Worm (Caenorhabditis elegans): ENCODE results near the gene C56G2.9.

The C56G2.9 gene

DNA sequence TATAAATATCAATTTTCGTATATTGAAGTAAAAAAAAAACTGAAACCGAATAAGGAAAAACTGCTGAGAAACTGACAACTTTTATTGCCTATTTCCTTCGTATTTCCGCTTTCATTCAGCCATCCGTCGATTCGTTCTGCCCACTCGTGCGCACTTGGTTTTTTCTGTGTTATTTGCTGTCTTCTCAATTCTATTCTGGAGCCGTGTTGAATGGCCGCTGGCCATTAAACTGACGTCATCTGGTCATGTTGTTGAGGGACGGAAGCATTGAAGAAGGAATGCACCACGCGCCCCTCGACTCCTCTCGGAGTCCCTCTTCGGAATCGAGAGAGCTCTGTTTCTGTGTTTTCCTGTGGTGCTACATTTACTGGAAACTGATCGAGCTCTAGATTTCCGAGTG is 5.4 kb upstream of the C56G2.9 start:
- peak; percentile 88 for TF ChIP-seq aha-1 (tag)
- TF ChIP-seq T26A8.4 (GFP tag; IDR thresholded peaks at IDR 0.05): no peak
- TF ChIP-seq mxl-3 (GFP tag; optimal IDR thresholded peaks at IDR 0.05): no peak
- TF ChIP-seq hmg-1.1 (GFP tag; IDR thresholded peaks at IDR 0.05): 0 out of 2 replicates have a peak, but pooled peaks have one; percentile 16
- TF ChIP-seq mdl-1 (tag; optimal IDR thresholded peaks at IDR 0.05): peak in 1 of 2 experiments; percentile 73
- peak; percentile 67; the same call in 1 of the 2 replicates for TF ChIP-seq egl-43 (GFP tag; IDR thresholded peaks at IDR 0.05)
- TF ChIP-seq set-16 (GFP tag; IDR thresholded peaks at IDR 0.05): peak; percentile 35; the same call in 1 of the 2 replicates
- TF ChIP-seq fkh-10 (GFP tag; optimal IDR thresholded peaks at IDR 0.05): peak; percentile 69
- no peak for TF ChIP-seq T20F7.1 (GFP tag; optimal IDR thresholded peaks at IDR 0.05)
- peak; percentile 36 for TF ChIP-seq dmd-6 (GFP tag; IDR thresholded peaks at IDR 0.05)
- peak; percentile 38 for TF ChIP-seq F37D6.2 (tag; optimal IDR thresholded peaks at IDR 0.05)
- TF ChIP-seq zip-2 (tag; optimal IDR thresholded peaks at IDR 0.05): no peak
- TF ChIP-seq rbr-2 (tag; optimal IDR thresholded peaks at IDR 0.05): peak; percentile 37
- peak; percentile 5 for TF ChIP-seq nhr-48 (tag; optimal IDR thresholded peaks at IDR 0.05)
- TF ChIP-seq hlh-30 (tag; optimal IDR thresholded peaks at IDR 0.05; ENCODE audit: insufficient read depth): peak; percentile 77
- TF ChIP-seq unc-62 (GFP tag; optimal IDR thresholded peaks at IDR 0.05 in 1 of 2): peak in 1 of 2 experiments; percentile 45
- no peak for TF ChIP-seq unc-62 (tag; optimal IDR thresholded peaks at IDR 0.05)
- peak in 1 of 2 experiments; percentile 19 for TF ChIP-seq hif-1 (tag; optimal IDR thresholded peaks at IDR 0.05)
- peak; percentile 16 for TF ChIP-seq mep-1 (tag; optimal IDR thresholded peaks at IDR 0.05)
- peak in 1 of 2 experiments; percentile 66 for TF ChIP-seq lsy-2 (tag; optimal IDR thresholded peaks at IDR 0.05)
- TF ChIP-seq F44E2.7 (GFP tag; IDR thresholded peaks at IDR 0.05): no peak
- peak; percentile 73 for TF ChIP-seq ctbp-1 (GFP tag; IDR thresholded peaks at IDR 0.05)

DNA sequence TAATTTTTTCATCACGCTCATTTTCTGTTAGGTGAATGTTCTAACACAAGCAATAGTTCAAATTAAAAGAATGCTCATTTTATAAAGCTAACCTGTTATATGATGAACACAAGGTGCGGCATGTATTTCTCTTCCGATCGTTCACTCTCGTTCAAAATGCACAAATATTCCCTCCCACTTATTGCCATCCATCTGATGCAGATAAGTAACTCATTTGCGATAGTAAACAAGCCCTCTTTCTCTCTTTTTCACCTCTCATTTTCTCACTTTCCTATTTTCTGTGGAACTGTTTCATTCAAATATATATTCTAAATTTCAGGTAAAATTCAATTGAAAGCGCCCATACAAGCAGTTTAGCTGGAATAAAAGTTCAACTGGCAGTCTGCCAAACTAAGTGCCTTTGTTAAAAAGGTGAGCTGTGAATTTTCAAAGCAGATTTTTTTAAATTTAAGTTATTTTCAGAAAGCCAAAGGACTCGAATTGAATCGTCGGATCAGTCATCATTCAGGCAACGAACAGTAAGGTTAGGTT is 2.9 kb upstream of the C56G2.9 start, which contains the start of the genes trmt-10C.2 and C56G2.22:
Gene trmt-10C.2, plus strand, starts transcription at position 314 of the 531 bp plus-strand sequence.
Gene C56G2.22, plus strand, starts transcription at position 481 of the 531 bp plus-strand sequence.
- TF ChIP-seq ceh-62 (tag; optimal IDR thresholded peaks at IDR 0.05) (no peak), aly-2 (tag; optimal IDR thresholded peaks at IDR 0.05) (no peak), lin-29 (GFP tag; IDR thresholded peaks at IDR 0.05) (no peak), aha-1 (tag) (peak; percentile 2), daf-16 (GFP tag; optimal IDR thresholded peaks at IDR 0.05) (no peak), daf-16 (tag; optimal IDR thresholded peaks at IDR 0.05) (peak; percentile 87), pha-4 (GFP tag; IDR thresholded peaks at IDR 0.05) (no peak), pha-4 (tag; optimal IDR thresholded peaks at IDR 0.05) (peak; percentile 8)

DNA sequence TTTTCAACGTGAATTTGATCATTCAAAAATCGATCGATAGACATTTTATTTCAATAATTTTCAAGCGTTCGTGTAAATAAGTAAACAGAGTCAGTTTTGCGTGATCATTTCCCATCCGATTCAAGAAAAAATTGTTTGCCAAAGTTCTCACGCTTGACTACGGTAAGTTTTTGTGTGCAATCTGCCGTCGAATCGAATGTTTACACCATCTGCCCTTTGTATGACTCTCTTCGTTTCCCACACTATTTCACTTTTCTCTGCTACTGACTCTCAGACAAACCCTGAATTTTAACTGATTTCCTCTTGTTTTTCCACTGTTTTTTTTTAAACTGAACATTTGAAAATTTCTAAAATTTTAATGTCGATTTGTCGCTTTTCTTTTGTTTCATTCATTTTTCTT is 1.6 kb upstream of the C56G2.9 start:
- TF ChIP-seq rbr-2 (tag; optimal IDR thresholded peaks at IDR 0.05): peak; percentile 63
- no peak for TF ChIP-seq zip-11 (GFP tag; IDR thresholded peaks at IDR 0.05)
- no peak for TF ChIP-seq lin-39 (tag; optimal IDR thresholded peaks at IDR 0.05)
- TF ChIP-seq lin-38 (GFP tag; IDR thresholded peaks at IDR 0.05): peak; percentile 71
- peak in 1 of 2 experiments; percentile 66 for TF ChIP-seq daf-16 (GFP tag; optimal IDR thresholded peaks at IDR 0.05)
- TF ChIP-seq daf-16 (tag; optimal IDR thresholded peaks at IDR 0.05): peak; percentile 64
- TF ChIP-seq T20F7.1 (GFP tag; optimal IDR thresholded peaks at IDR 0.05): peak; percentile 55
- no peak for TF ChIP-seq lin-29 (GFP tag; IDR thresholded peaks at IDR 0.05)
- TF ChIP-seq ceh-32 (tag; optimal IDR thresholded peaks at IDR 0.05; ENCODE audit: poor library complexity): no peak
- TF ChIP-seq R02D3.7 (tag; optimal IDR thresholded peaks at IDR 0.05): no peak
- peak; percentile 87 for TF ChIP-seq mep-1 (tag; optimal IDR thresholded peaks at IDR 0.05)
- peak; percentile 50 for TF ChIP-seq nhr-28 (tag; optimal IDR thresholded peaks at IDR 0.05)
- 0 out of 2 replicates have a peak, but pooled peaks have one; percentile 51 for TF ChIP-seq lim-7 (GFP tag; IDR thresholded peaks at IDR 0.05)
- peak; percentile 59 for TF ChIP-seq dve-1 (tag; optimal IDR thresholded peaks at IDR 0.05; ENCODE audit: insufficient read depth)
- TF ChIP-seq F10B5.3 (tag; optimal IDR thresholded peaks at IDR 0.05): no peak
- TF ChIP-seq nhr-42 (GFP tag; IDR thresholded peaks at IDR 0.05): 0 out of 2 replicates have a peak, but pooled peaks have one; percentile 33
- peak; percentile 43 for TF ChIP-seq jun-1 (tag; optimal IDR thresholded peaks at IDR 0.05)
- peak; percentile 58; the same call in 1 of the 2 replicates for TF ChIP-seq madf-9 (GFP tag; conservative IDR thresholded peaks at IDR 0.05)
- peak; percentile 66 for TF ChIP-seq T26A8.4 (GFP tag; IDR thresholded peaks at IDR 0.05)
- TF ChIP-seq ceh-28 (tag; optimal IDR thresholded peaks at IDR 0.05): no peak
- TF ChIP-seq hlh-11 (tag; optimal IDR thresholded peaks at IDR 0.05): peak; percentile 73
- peak; percentile 75 for TF ChIP-seq dpl-1 (GFP tag; optimal IDR thresholded peaks at IDR 0.05)
- TF ChIP-seq egl-27 (tag; optimal IDR thresholded peaks at IDR 0.05): no peak
- TF ChIP-seq F49E8.2 (tag; optimal IDR thresholded peaks at IDR 0.05; ENCODE audit: borderline replicate concordance): peak; percentile 61
- peak; percentile 6 for TF ChIP-seq nhr-48 (tag; optimal IDR thresholded peaks at IDR 0.05)
- no peak for TF ChIP-seq ceh-44 (GFP tag; IDR thresholded peaks at IDR 0.05)

All from whole organism, L4 larva.